Worm (Caenorhabditis elegans) whole organism, L1 larva: Measurements from ENCODE around the gene best-24.

ENCODE experiments used
- elt-2 ChIP-seq: sonication (generic microtip); optimal IDR thresholded peaks from 2 replicates; lab custom pipeline; 2016; ENCODE audit warnings: missing genetic modification characterization, mild to moderate bottlenecking, inconsistent platforms, missing compliant biosample characterization, missing genetic modification reagents
- lin-39 ChIP-seq: fragments of 150-350 bp; optimal IDR thresholded peaks from 2 replicates; lab custom pipeline; 2014; ENCODE audit warnings: missing biosample characterization, missing genetic modification reagents, missing genetic modification characterization
- zip-4 ChIP-seq: fragments of 200-800 bp; sonication (Bioruptor generic); optimal IDR thresholded peaks from 2 replicates; lab custom pipeline; 2018; ENCODE audit warnings: mild to moderate bottlenecking, missing genetic modification characterization, moderate library complexity, missing compliant biosample characterization

ce11 chrIII:7917667-7918066 is 16.8 kb downstream of the best-24 start, which contains the start of gene gly-3:
- TF ChIP-seq zip-4 (GFP tag; lab: Kevin White, UChicago) = no peak
- no peak for TF ChIP-seq lin-39 (tag; lab: Kevin White, UChicago)
- no peak for TF ChIP-seq elt-2
